Worm (Caenorhabditis elegans) whole organism, midembryonic: ENCODE measurements around the gene F42E11.3.

ENCODE experiments used
- T22C8.4 ChIP-seq: fragments of 200-800 bp; sonication (Bioruptor generic); IDR thresholded peaks from 2 replicates; pipeline ENCODE4 v1.3.6; 2022; ENCODE audit warnings: missing genetic modification characterization, missing compliant biosample characterization
- cog-1 ChIP-seq: sonication (generic microtip); optimal IDR thresholded peaks from 2 replicates; lab custom pipeline; 2016; ENCODE audit warnings: missing genetic modification characterization, missing compliant biosample characterization
- flt-1 ChIP-seq: fragments of 200-800 bp; sonication (Bioruptor generic); IDR thresholded peaks from 2 replicates; pipeline ENCODE4 v1.3.6; 2022; ENCODE audit warnings: missing genetic modification characterization, missing compliant biosample characterization
- klf-2 ChIP-seq: fragments of 200-800 bp; sonication (Bioruptor generic); conservative IDR thresholded peaks from 2 replicates; pipeline ENCODE4 v1.3.6; 2022; ENCODE audit warnings: missing genetic modification reagents, missing genetic modification characterization, missing compliant biosample characterization
- med-1 ChIP-seq: sonication (generic microtip); optimal IDR thresholded peaks from 2 replicates; lab custom pipeline; 2017; ENCODE audit warnings: missing genetic modification characterization, mild to moderate bottlenecking, missing compliant biosample characterization, antibody characterized with exemption, missing genetic modification reagents; ENCODE audit not compliant: insufficient read depth
- ref-1 ChIP-seq: fragments of 200-800 bp; sonication (Bioruptor generic); conservative IDR thresholded peaks from 2 replicates; pipeline ENCODE4 v1.3.6; 2022; ENCODE audit warnings: missing genetic modification reagents, missing genetic modification characterization, missing compliant biosample characterization
- tab-1 ChIP-seq: fragments of 200-800 bp; sonication (Bioruptor generic); IDR thresholded peaks from 2 replicates; pipeline ENCODE4 v1.3.6; 2022; ENCODE audit warnings: missing genetic modification characterization, missing compliant biosample characterization
- ztf-23 ChIP-seq: fragments of 200-800 bp; sonication (Bioruptor generic); IDR thresholded peaks from 2 replicates; pipeline ENCODE4 v1.3.6; 2022; ENCODE audit warnings: missing genetic modification reagents, missing genetic modification characterization, missing compliant biosample characterization
- ztf-29 ChIP-seq: fragments of 200-800 bp; sonication (Bioruptor generic); IDR thresholded peaks from 2 replicates; pipeline ENCODE4 v1.3.6; 2022; ENCODE audit warnings: missing genetic modification reagents, missing genetic modification characterization, missing compliant biosample characterization

The F42E11.3 gene

ce11 chrX:11345471-11345870 is 29.9 kb downstream of the F42E11.3 start:
- no peak for TF ChIP-seq T22C8.4 (GFP tag; lab: Robert Waterston, UW)
- TF ChIP-seq cog-1 (tag; lab: Kevin White, UChicago), result no peak
- TF ChIP-seq flt-1 (GFP tag; lab: Robert Waterston, UW), result no peak
- TF ChIP-seq klf-2 (GFP tag; lab: Robert Waterston, UW), result no peak
- no peak for TF ChIP-seq ref-1 (GFP tag; lab: Robert Waterston, UW)
- no peak for TF ChIP-seq med-1 (GFP tag; lab: Kevin White, UChicago)
- no peak for TF ChIP-seq ztf-23 (GFP tag; lab: Robert Waterston, UW)

ce11 chrX:11344899-11345298 is 30.5 kb downstream of the F42E11.3 start:
- no peak for TF ChIP-seq ztf-29 (GFP tag; lab: Robert Waterston, UW)
- TF ChIP-seq klf-2 (GFP tag; lab: Robert Waterston, UW), result no peak
- no peak for TF ChIP-seq ref-1 (GFP tag; lab: Robert Waterston, UW)
- TF ChIP-seq cog-1 (tag; lab: Kevin White, UChicago), result no peak
- TF ChIP-seq ztf-23 (GFP tag; lab: Robert Waterston, UW), result no peak
- TF ChIP-seq T22C8.4 (GFP tag; lab: Robert Waterston, UW), result no peak
- TF ChIP-seq tab-1 (GFP tag; lab: Robert Waterston, UW), result no peak
- TF ChIP-seq flt-1 (GFP tag; lab: Robert Waterston, UW), result no peak
- TF ChIP-seq med-1 (GFP tag; lab: Kevin White, UChicago), result no peak

- TF ChIP-seq cog-1 (tag; lab: Kevin White, UChicago), result no peak
- no peak for TF ChIP-seq ztf-23 (GFP tag; lab: Robert Waterston, UW)
- no peak for TF ChIP-seq klf-2 (GFP tag; lab: Robert Waterston, UW)
- TF ChIP-seq ref-1 (GFP tag; lab: Robert Waterston, UW), result no peak
- no peak for TF ChIP-seq tab-1 (GFP tag; lab: Robert Waterston, UW)
- TF ChIP-seq T22C8.4 (GFP tag; lab: Robert Waterston, UW), result no peak
- TF ChIP-seq flt-1 (GFP tag; lab: Robert Waterston, UW), result no peak
- TF ChIP-seq ztf-29 (GFP tag; lab: Robert Waterston, UW), result no peak
Measured at ce11 chrX:11340478-11340877, 34.9 kb downstream of the F42E11.3 start.

ce11 chrX:11339375-11339924 is 36.0 kb downstream of the F42E11.3 start, which contains the start of gene aco-1:
Gene aco-1 (plus strand): TSS chrX:11339874.
- TF ChIP-seq tab-1 (GFP tag; lab: Robert Waterston, UW) (no peak), klf-2 (GFP tag; lab: Robert Waterston, UW) (no peak)

ce11 chrX:11337783-11338182 is 37.6 kb downstream of the F42E11.3 start, which contains the start of gene gcy-9:
Gene gcy-9 (minus strand): TSS chrX:11337883.
- TF ChIP-seq cog-1 (tag; lab: Kevin White, UChicago) (no peak), med-1 (GFP tag; lab: Kevin White, UChicago) (no peak), flt-1 (GFP tag; lab: Robert Waterston, UW) (no peak)

ce11 chrX:11337095-11337494 is 38.3 kb downstream of the F42E11.3 start:
- no peak for TF ChIP-seq flt-1 (GFP tag; lab: Robert Waterston, UW)
- no peak for TF ChIP-seq ref-1 (GFP tag; lab: Robert Waterston, UW)
- TF ChIP-seq klf-2 (GFP tag; lab: Robert Waterston, UW), result no peak
- TF ChIP-seq T22C8.4 (GFP tag; lab: Robert Waterston, UW), result no peak
- no peak for TF ChIP-seq ztf-29 (GFP tag; lab: Robert Waterston, UW)
- TF ChIP-seq med-1 (GFP tag; lab: Kevin White, UChicago), result no peak
- no peak for TF ChIP-seq cog-1 (tag; lab: Kevin White, UChicago)
- TF ChIP-seq tab-1 (GFP tag; lab: Robert Waterston, UW), result no peak
- no peak for TF ChIP-seq ztf-23 (GFP tag; lab: Robert Waterston, UW)

- TF ChIP-seq ztf-29 (GFP tag; lab: Robert Waterston, UW) (no peak), klf-2 (GFP tag; lab: Robert Waterston, UW) (no peak), ztf-23 (GFP tag; lab: Robert Waterston, UW) (no peak), tab-1 (GFP tag; lab: Robert Waterston, UW) (no peak), T22C8.4 (GFP tag; lab: Robert Waterston, UW) (no peak), med-1 (GFP tag; lab: Kevin White, UChicago) (no peak)
Measured at ce11 chrX:11329424-11329823, 46.0 kb downstream of the F42E11.3 start, which contains the start of gene npr-9. Gene npr-9 (plus strand): TSS chrX:11329724.

- TF ChIP-seq cog-1 (tag; lab: Kevin White, UChicago) (no peak), T22C8.4 (GFP tag; lab: Robert Waterston, UW) (no peak), ztf-23 (GFP tag; lab: Robert Waterston, UW) (no peak), klf-2 (GFP tag; lab: Robert Waterston, UW) (no peak), tab-1 (GFP tag; lab: Robert Waterston, UW) (no peak), ref-1 (GFP tag; lab: Robert Waterston, UW) (no peak), flt-1 (GFP tag; lab: Robert Waterston, UW) (no peak), med-1 (GFP tag; lab: Kevin White, UChicago) (no peak), ztf-29 (GFP tag; lab: Robert Waterston, UW) (no peak)
Measured at ce11 chrX:11328710-11329109, 46.7 kb downstream of the F42E11.3 start.

- TF ChIP-seq med-1 (GFP tag; lab: Kevin White, UChicago) (no peak), ztf-23 (GFP tag; lab: Robert Waterston, UW) (no peak), T22C8.4 (GFP tag; lab: Robert Waterston, UW) (no peak), ref-1 (GFP tag; lab: Robert Waterston, UW) (no peak), cog-1 (tag; lab: Kevin White, UChicago) (no peak), tab-1 (GFP tag; lab: Robert Waterston, UW) (no peak), ztf-29 (GFP tag; lab: Robert Waterston, UW) (no peak), flt-1 (GFP tag; lab: Robert Waterston, UW) (no peak), klf-2 (GFP tag; lab: Robert Waterston, UW) (no peak)
Measured at ce11 chrX:11326827-11327226, 48.6 kb downstream of the F42E11.3 start, which contains the start of gene ZK455.5. Gene ZK455.5 (minus strand): TSS chrX:11326927.
